Fruit fly (Drosophila melanogaster): ENCODE results near the gene Vps45.

The Vps45 gene

dm6 chr3R:9581089-9581520, 17.4 kb downstream of the Vps45 start, which contains the start of gene CG8301 (continued):
- peak; percentile 20 for TF ChIP-seq CG12155 (GFP tag; optimal IDR thresholded peaks at IDR 0.05)
- peak; percentile 20 for TF ChIP-seq CG5180 (GFP tag; optimal IDR thresholded peaks at IDR 0.05)
- TF ChIP-seq trem (tag; optimal IDR thresholded peaks at IDR 0.05) = no peak
- TF ChIP-seq BEAF-32 (GFP tag; optimal IDR thresholded peaks at IDR 0.05) = no peak
- no peak for TF ChIP-seq CG3407 (GFP tag; optimal IDR thresholded peaks at IDR 0.05)
- TF ChIP-seq CG10565 (GFP tag; optimal IDR thresholded peaks at IDR 0.05) = no peak
- no peak for TF ChIP-seq CG11696 (GFP tag; IDR thresholded peaks at IDR 0.05)
- no peak; the same call in 1 of the 2 replicates for TF ChIP-seq bbx (GFP tag; IDR thresholded peaks at IDR 0.05; ENCODE audit: partially characterized antibody)
- TF ChIP-seq CG18764 (GFP tag; optimal IDR thresholded peaks at IDR 0.05) = no peak
- TF ChIP-seq mld (GFP tag; IDR thresholded peaks at IDR 0.05; ENCODE audit: partially characterized antibody) = no peak
- TF ChIP-seq CG7987 (GFP tag; optimal IDR thresholded peaks at IDR 0.05) = no peak
- TF ChIP-seq CG10462 (GFP tag; optimal IDR thresholded peaks at IDR 0.05) = no peak
- no peak for TF ChIP-seq Gug (GFP tag; IDR thresholded peaks at IDR 0.05)
- TF ChIP-seq zf30C (GFP tag; optimal IDR thresholded peaks at IDR 0.05) = peak; percentile 70
- TF ChIP-seq Asciz (GFP tag; optimal IDR thresholded peaks at IDR 0.05) = peak; percentile 34
- no peak for TF ChIP-seq CG6654 (GFP tag; optimal IDR thresholded peaks at IDR 0.05)
- TF ChIP-seq ind (GFP tag; optimal IDR thresholded peaks at IDR 0.05) = no peak
- no peak for TF ChIP-seq CG4282 (GFP tag; optimal IDR thresholded peaks at IDR 0.05)
- TF ChIP-seq HLHmδ (GFP tag; optimal IDR thresholded peaks at IDR 0.05) = no peak
- TF ChIP-seq Rfx (GFP tag; IDR thresholded peaks at IDR 0.05) = peak; percentile 35; the same call in 1 of the 2 replicates
- peak; percentile 24 for TF ChIP-seq CG12299 (tag; optimal IDR thresholded peaks at IDR 0.05)
- peak; percentile 7 for TF ChIP-seq Blimp-1 (GFP tag; optimal IDR thresholded peaks at IDR 0.05)
- no peak for TF ChIP-seq CG4730 (GFP tag; IDR thresholded peaks at IDR 0.05)
- TF ChIP-seq odd (GFP tag; optimal IDR thresholded peaks at IDR 0.05) = no peak
- no peak for TF ChIP-seq CG3065 (GFP tag; optimal IDR thresholded peaks at IDR 0.05)
- peak; percentile 13; the same call in 1 of the 2 replicates for TF ChIP-seq crol (GFP tag; IDR thresholded peaks at IDR 0.05)
- no peak for TF ChIP-seq CHES-1-like (GFP tag; optimal IDR thresholded peaks at IDR 0.05)
- TF ChIP-seq CG10147 (GFP tag; optimal IDR thresholded peaks at IDR 0.05) = no peak
- no peak for TF ChIP-seq CG6854 (GFP tag; optimal IDR thresholded peaks at IDR 0.05)
- TF ChIP-seq ci (GFP tag; IDR thresholded peaks at IDR 0.05) = 0 out of 3 replicates have a peak, but pooled peaks have one; percentile 37
- 0 out of 3 replicates have a peak, but pooled peaks have one; percentile 32 for TF ChIP-seq zen2 (GFP tag; IDR thresholded peaks at IDR 0.05; ENCODE audit: partially characterized antibody)
- TF ChIP-seq CG10267 (tag; optimal IDR thresholded peaks at IDR 0.05) = peak; percentile 12
- TF ChIP-seq CG12744 (GFP tag; optimal IDR thresholded peaks at IDR 0.05) = peak; percentile 4
- TF ChIP-seq Fer1 (GFP tag; optimal IDR thresholded peaks at IDR 0.05) = peak; percentile 72
- TF ChIP-seq CG12769 (tag; optimal IDR thresholded peaks at IDR 0.05) = peak; percentile 43
- TF ChIP-seq CG2889 (GFP tag; IDR thresholded peaks at IDR 0.05) = no peak
- peak; percentile 60; the same call in 1 of the 2 replicates for TF ChIP-seq CG32532 (GFP tag; IDR thresholded peaks at IDR 0.05)
- TF ChIP-seq CG7372 (GFP tag; IDR thresholded peaks at IDR 0.05) = no peak
- no peak for TF ChIP-seq CG12659 (GFP tag; optimal IDR thresholded peaks at IDR 0.05)
- TF ChIP-seq gsb-n (tag; optimal IDR thresholded peaks at IDR 0.05) = no peak
- 0 out of 3 replicates have a peak, but pooled peaks have one; percentile 14 for TF ChIP-seq B-H1 (GFP tag; IDR thresholded peaks at IDR 0.05)
- no peak for TF ChIP-seq CG14441 (GFP tag; IDR thresholded peaks at IDR 0.05)
- TF ChIP-seq Trl (optimal IDR thresholded peaks at IDR 0.05) = no peak
- TF ChIP-seq Trl (GFP tag; optimal IDR thresholded peaks at IDR 0.05) = no peak
- TF ChIP-seq Lhr (GFP tag; optimal IDR thresholded peaks at IDR 0.05) = no peak
- TF ChIP-seq gro (GFP tag; optimal IDR thresholded peaks at IDR 0.05) = no peak
- no peak for TF ChIP-seq btn (GFP tag; optimal IDR thresholded peaks at IDR 0.05)
- no peak for TF ChIP-seq tll (GFP tag; optimal IDR thresholded peaks at IDR 0.05)
- TF ChIP-seq CG15073 (GFP tag; optimal IDR thresholded peaks at IDR 0.05) = no peak
- TF ChIP-seq Oaz (GFP tag; IDR thresholded peaks at IDR 0.05) = no peak
- no peak for TF ChIP-seq Sox100B (GFP tag; optimal IDR thresholded peaks at IDR 0.05)

All from whole organism, embryonic.